Fruit fly (Drosophila melanogaster): ENCODE results near the gene CG5783.

- TF ChIP-seq HLH54F (GFP tag; optimal IDR thresholded peaks at IDR 0.05) (no peak), CG7987 (GFP tag; optimal IDR thresholded peaks at IDR 0.05) (no peak), mirr (GFP tag; optimal IDR thresholded peaks at IDR 0.05) (no peak), ham (GFP tag; IDR thresholded peaks at IDR 0.05) (no peak), CG10267 (tag; optimal IDR thresholded peaks at IDR 0.05) (no peak), HmgZ (tag; optimal IDR thresholded peaks at IDR 0.05) (no peak), crc (GFP tag; optimal IDR thresholded peaks at IDR 0.05) (no peak)
Observed at dm6 chr2L:18153068-18153467, 2.8 kb upstream of the CG5783 start, which contains the start of gene CG17681.

Measured in whole organism, embryonic.